Worm (Caenorhabditis elegans): ENCODE results near the gene F54F12.1.
A peak's percentile ranks its signal among the peaks of the same experiment; 100 is the strongest.

The F54F12.1 gene

ce11 chrIII:13015754-13016317 lies 39.4 kb downstream of the F54F12.1 start:
- TF ChIP-seq snu-23 (GFP tag; optimal IDR thresholded peaks at IDR 0.05) = peak; percentile 61
- TF ChIP-seq isw-1 (GFP tag; IDR thresholded peaks at IDR 0.05) = no peak
- TF ChIP-seq nhr-19 (GFP tag; conservative IDR thresholded peaks at IDR 0.05) = peak; percentile 25
- no peak for TF ChIP-seq hlh-17 (GFP tag; optimal IDR thresholded peaks at IDR 0.05; ENCODE audit: borderline replicate concordance)
- peak; percentile 29 for TF ChIP-seq fos-1 (tag; optimal IDR thresholded peaks at IDR 0.05)
- peak; percentile 81 for TF ChIP-seq nhr-85 (tag)
- peak; percentile 69 for TF ChIP-seq nhr-47 (tag; optimal IDR thresholded peaks at IDR 0.05)
- TF ChIP-seq unc-130 (tag; optimal IDR thresholded peaks at IDR 0.05) = peak; percentile 30
- TF ChIP-seq C04F5.9 (tag; optimal IDR thresholded peaks at IDR 0.05) = no peak
- peak; percentile 50 for TF ChIP-seq vab-15 (tag; optimal IDR thresholded peaks at IDR 0.05)
- peak; percentile 63 for TF ChIP-seq rnt-1 (tag; optimal IDR thresholded peaks at IDR 0.05)
- TF ChIP-seq mep-1 (tag; optimal IDR thresholded peaks at IDR 0.05) = peak; percentile 3
- TF ChIP-seq fkh-8 (tag; optimal IDR thresholded peaks at IDR 0.05) = peak; percentile 52
- TF ChIP-seq ceh-88 (GFP tag; IDR thresholded peaks at IDR 0.05) = no peak
- peak; percentile 25 to 66 for TF ChIP-seq lsy-2 (tag; optimal IDR thresholded peaks at IDR 0.05)
- peak; percentile 55 for TF ChIP-seq nhr-77 (tag; optimal IDR thresholded peaks at IDR 0.05)
- TF ChIP-seq lir-3 (tag; optimal IDR thresholded peaks at IDR 0.05; ENCODE audit: poor library complexity) = peak; percentile 5
- peak; percentile 68 for TF ChIP-seq blmp-1 (tag; optimal IDR thresholded peaks at IDR 0.05)
- TF ChIP-seq swsn-7 (tag; optimal IDR thresholded peaks at IDR 0.05) = peak; percentile 29
- TF ChIP-seq nhr-71 (tag; optimal IDR thresholded peaks at IDR 0.05) = peak; percentile 70
- peak; percentile 37 for TF ChIP-seq nhr-90 (tag; optimal IDR thresholded peaks at IDR 0.05; ENCODE audit: poor library complexity)
- no peak for TF ChIP-seq mef-2 (tag; optimal IDR thresholded peaks at IDR 0.05)
- TF ChIP-seq F16B12.6 (tag; optimal IDR thresholded peaks at IDR 0.05) = peak; percentile 18
- peak; percentile 30 to 75 for TF ChIP-seq lin-35 (GFP tag; optimal IDR thresholded peaks at IDR 0.05)
- peak in 1 of 2 experiments; percentile 36 for TF ChIP-seq mdl-1 (tag; optimal IDR thresholded peaks at IDR 0.05)
- TF ChIP-seq ceh-82 (tag; optimal IDR thresholded peaks at IDR 0.05) = peak in 1 of 3 experiments; percentile 57
- peak; percentile 57 for TF ChIP-seq lin-14 (GFP tag; optimal IDR thresholded peaks at IDR 0.05)
- TF ChIP-seq ces-1 (GFP tag; optimal IDR thresholded peaks at IDR 0.05) = no peak
- TF ChIP-seq xbp-1 (tag; optimal IDR thresholded peaks at IDR 0.05) = no peak
- peak in 2 of 3 experiments; percentile 25 for TF ChIP-seq dpl-1 (GFP tag; optimal IDR thresholded peaks at IDR 0.05)
- peak; percentile 21 to 51 for TF ChIP-seq efl-1 (optimal IDR thresholded peaks at IDR 0.05)
- TF ChIP-seq efl-1 (GFP tag; optimal IDR thresholded peaks at IDR 0.05 in 1 of 2) = peak; percentile 22 to 74
- TF ChIP-seq jun-1 (tag; optimal IDR thresholded peaks at IDR 0.05) = peak; percentile 56
- TF ChIP-seq C16A3.4 (tag; optimal IDR thresholded peaks at IDR 0.05) = peak; percentile 48
- TF ChIP-seq nhr-20 (tag; optimal IDR thresholded peaks at IDR 0.05) = peak; percentile 47
- TF ChIP-seq fkh-10 (GFP tag; optimal IDR thresholded peaks at IDR 0.05) = peak; percentile 27
- no peak for TF ChIP-seq skn-1 (tag; optimal IDR thresholded peaks at IDR 0.05)
- TF ChIP-seq hpl-2 (GFP tag; optimal IDR thresholded peaks at IDR 0.05) = peak; percentile 16
- TF ChIP-seq dsc-1 (tag; optimal IDR thresholded peaks at IDR 0.05) = peak; percentile 42
- peak; percentile 6 for TF ChIP-seq pax-3 (tag; optimal IDR thresholded peaks at IDR 0.05)
- no peak for TF ChIP-seq pqm-1 (tag; optimal IDR thresholded peaks at IDR 0.05)
- no peak for TF ChIP-seq pag-3 (tag; optimal IDR thresholded peaks at IDR 0.05; ENCODE audit: borderline replicate concordance, insufficient read depth)
- TF ChIP-seq elt-2 (tag; optimal IDR thresholded peaks at IDR 0.05) = peak; percentile 18

ce11 chrIII:13013912-13014311 lies 41.3 kb downstream of the F54F12.1 start:
- TF ChIP-seq nhr-85 (tag) (peak; percentile 77), lsy-2 (tag; optimal IDR thresholded peaks at IDR 0.05) (peak in 1 of 2 experiments; percentile 11), snu-23 (GFP tag; optimal IDR thresholded peaks at IDR 0.05) (peak; percentile 2), elt-3 (tag; optimal IDR thresholded peaks at IDR 0.05) (peak in 3 of 6 experiments; percentile 20 to 61 (median 22)), lin-14 (GFP tag; optimal IDR thresholded peaks at IDR 0.05) (peak; percentile 44), isw-1 (GFP tag; IDR thresholded peaks at IDR 0.05) (no peak), elt-2 (tag; optimal IDR thresholded peaks at IDR 0.05) (no peak), nhr-20 (tag; optimal IDR thresholded peaks at IDR 0.05) (peak; percentile 18)

All from whole organism, L1 larva.